Fruit fly (Drosophila melanogaster): ENCODE data around the gene Vps16A.
A peak's percentile ranks its signal among the peaks of the same experiment; 100 is the strongest.

Vps16A gene

dm6 chr3R:9258252-9259225, 8.3 kb upstream of the Vps16A start, which contains the start of the genes Ibf2 and Ibf1 (continued):
- TF ChIP-seq CG8478 (optimal IDR thresholded peaks at IDR 0.05) (no peak), CG43689 (GFP tag; IDR thresholded peaks at IDR 0.05) (no peak), CG1792 (GFP tag; optimal IDR thresholded peaks at IDR 0.05) (no peak), CoRest (tag; optimal IDR thresholded peaks at IDR 0.05) (peak; percentile 31), Taf1 (GFP tag; IDR thresholded peaks at IDR 0.05) (no peak), amos (GFP tag; IDR thresholded peaks at IDR 0.05; ENCODE audit: partially characterized antibody) (peak; percentile 87), bab2 (GFP tag; optimal IDR thresholded peaks at IDR 0.05) (no peak), da (GFP tag; optimal IDR thresholded peaks at IDR 0.05) (no peak), CG34224 (GFP tag; IDR thresholded peaks at IDR 0.05; ENCODE audit: partially characterized antibody) (peak; percentile 82), Fer1 (GFP tag; optimal IDR thresholded peaks at IDR 0.05) (no peak), ara (GFP tag; IDR thresholded peaks at IDR 0.05) (no peak), CG15479 (GFP tag; optimal IDR thresholded peaks at IDR 0.05) (peak; percentile 41), CrebB (tag; optimal IDR thresholded peaks at IDR 0.05) (no peak), GATAe (GFP tag; conservative IDR thresholded peaks at IDR 0.05) (no peak), Doc3 (GFP tag; IDR thresholded peaks at IDR 0.05; ENCODE audit: partially characterized antibody) (peak; percentile 72), CG1603 (tag; optimal IDR thresholded peaks at IDR 0.05) (peak; percentile 8), CG3281 (GFP tag; optimal IDR thresholded peaks at IDR 0.05) (no peak), Scr (GFP tag; IDR thresholded peaks at IDR 0.05; ENCODE audit: partially characterized antibody) (peak; percentile 85), Deaf1 (tag; optimal IDR thresholded peaks at IDR 0.05) (no peak), CG11560 (tag; IDR thresholded peaks at IDR 0.05) (no peak), CG2202 (tag; optimal IDR thresholded peaks at IDR 0.05) (no peak), Dll (GFP tag; IDR thresholded peaks at IDR 0.05; ENCODE audit: partially characterized antibody) (peak; percentile 80), CG31388 (GFP tag; optimal IDR thresholded peaks at IDR 0.05) (no peak), lov (optimal IDR thresholded peaks at IDR 0.05) (no peak), lov (GFP tag; IDR thresholded peaks at IDR 0.05) (no peak), CG1529 (GFP tag; optimal IDR thresholded peaks at IDR 0.05) (no peak), H15 (GFP tag; IDR thresholded peaks at IDR 0.05) (no peak), CG14441 (GFP tag; IDR thresholded peaks at IDR 0.05) (no peak), CG3726 (GFP tag; IDR thresholded peaks at IDR 0.05) (no peak), Awh (GFP tag; IDR thresholded peaks at IDR 0.05) (no peak), dm (GFP tag; optimal IDR thresholded peaks at IDR 0.05) (no peak), lbe (GFP tag; optimal IDR thresholded peaks at IDR 0.05) (no peak), CG8089 (GFP tag; optimal IDR thresholded peaks at IDR 0.05) (no peak), Kr (GFP tag; optimal IDR thresholded peaks at IDR 0.05) (no peak), Mrtf (GFP tag; IDR thresholded peaks at IDR 0.05) (no peak), twi (tag; optimal IDR thresholded peaks at IDR 0.05) (no peak), Poxn (GFP tag; IDR thresholded peaks at IDR 0.05) (no peak), Dad (GFP tag; optimal IDR thresholded peaks at IDR 0.05) (no peak), CG10147 (GFP tag; optimal IDR thresholded peaks at IDR 0.05) (no peak), exex (tag; optimal IDR thresholded peaks at IDR 0.05) (no peak), CG6272 (GFP tag; IDR thresholded peaks at IDR 0.05) (no peak), MESR4 (GFP tag; optimal IDR thresholded peaks at IDR 0.05) (peak; percentile 59), Max (GFP tag; optimal IDR thresholded peaks at IDR 0.05) (no peak), CG11695 (GFP tag; IDR thresholded peaks at IDR 0.05) (no peak), Mes4 (GFP tag; optimal IDR thresholded peaks at IDR 0.05) (no peak), emc (GFP tag; optimal IDR thresholded peaks at IDR 0.05) (no peak), CTCF (GFP tag; optimal IDR thresholded peaks at IDR 0.05) (peak; percentile 63), Fer2 (tag; optimal IDR thresholded peaks at IDR 0.05) (no peak), CG3163 (GFP tag; optimal IDR thresholded peaks at IDR 0.05) (no peak), CG8388 (GFP tag; optimal IDR thresholded peaks at IDR 0.05) (no peak), peb (GFP tag; IDR thresholded peaks at IDR 0.05) (no peak)
